Fruit fly (Drosophila melanogaster) whole organism, pupa: ENCODE results near the gene pn.

Experiments
- CG10348 ChIP-seq: fragments of 200-800 bp; sonication (Bioruptor generic); IDR thresholded peaks from 2 replicates; pipeline ENCODE4 v1.3.6; 2022; ENCODE audit warnings: missing biosample characterization, missing genetic modification characterization
- CG12605 ChIP-seq: fragments of 200-800 bp; sonication (Bioruptor generic); IDR thresholded peaks from 2 replicates; pipeline ENCODE4 v1.3.6; 2022; ENCODE audit warnings: missing biosample characterization, missing genetic modification characterization
- CG13204 ChIP-seq: fragments of 200-800 bp; sonication (Bioruptor generic); optimal IDR thresholded peaks from 2 replicates; lab custom pipeline; 2018; ENCODE audit warnings: missing biosample characterization, mild to moderate bottlenecking, missing genetic modification characterization, moderate library complexity
- CG14655 ChIP-seq: fragments of 200-800 bp; sonication (Bioruptor generic); optimal IDR thresholded peaks from 3 replicates; lab custom pipeline; 2017; ENCODE audit warnings: mild to moderate bottlenecking, missing biosample characterization, missing genetic modification reagents, missing genetic modification characterization
- CG15710 ChIP-seq: fragments of 200-800 bp; sonication (Bioruptor generic); optimal IDR thresholded peaks from 2 replicates; lab custom pipeline; 2018; ENCODE audit warnings: missing biosample characterization, mild to moderate bottlenecking, missing genetic modification characterization, moderate library complexity
- CG17806 ChIP-seq: fragments of 200-800 bp; sonication (Bioruptor generic); optimal IDR thresholded peaks from 2 replicates; lab custom pipeline; 2018; ENCODE audit warnings: missing biosample characterization, mild to moderate bottlenecking, missing genetic modification characterization, moderate library complexity
- CG32121 ChIP-seq: fragments of 200-800 bp; sonication (Bioruptor generic); IDR thresholded peaks from 2 replicates; pipeline ENCODE4 v1.3.6; 2022; ENCODE audit warnings: missing biosample characterization, missing genetic modification characterization
- CG34367 ChIP-seq: fragments of 200-800 bp; sonication (Bioruptor generic); optimal IDR thresholded peaks from 2 replicates; lab custom pipeline; 2018; ENCODE audit warnings: missing biosample characterization, mild to moderate bottlenecking, missing genetic modification characterization
- CG4496 ChIP-seq: fragments of 200-800 bp; sonication (Bioruptor generic); IDR thresholded peaks from 3 replicates; pipeline ENCODE4 v1.3.6; 2022; ENCODE audit warnings: missing biosample characterization, missing genetic modification characterization
- CG8159 ChIP-seq: fragments of 200-800 bp; sonication (Bioruptor generic); optimal IDR thresholded peaks from 3 replicates; lab custom pipeline; 2018; ENCODE audit warnings: missing biosample characterization, mild to moderate bottlenecking, missing genetic modification characterization, moderate library complexity
- CG8301 ChIP-seq: fragments of 200-800 bp; sonication (Bioruptor generic); optimal IDR thresholded peaks from 2 replicates; lab custom pipeline; 2018; ENCODE audit warnings: missing biosample characterization, mild to moderate bottlenecking, missing genetic modification characterization
- CG9948 ChIP-seq: fragments of 200-800 bp; sonication (Bioruptor generic); optimal IDR thresholded peaks from 2 replicates; lab custom pipeline; 2018; ENCODE audit warnings: missing biosample characterization, mild to moderate bottlenecking, missing genetic modification characterization, moderate library complexity
- D1 ChIP-seq: fragments of 200-800 bp; sonication (Bioruptor generic); optimal IDR thresholded peaks from 2 replicates; lab custom pipeline; 2018; ENCODE audit warnings: missing biosample characterization, mild to moderate bottlenecking, missing genetic modification characterization, moderate library complexity
- EcR ChIP-seq: fragments of 200-800 bp; sonication (Bioruptor generic); optimal IDR thresholded peaks from 3 replicates; lab custom pipeline; 2019; ENCODE audit warnings: missing biosample characterization, missing genetic modification characterization, mild to moderate bottlenecking, moderate library complexity, missing genetic modification reagents
- Ets98B ChIP-seq: fragments of 200-800 bp; sonication (Bioruptor generic); IDR thresholded peaks from 2 replicates; pipeline ENCODE4 v1.3.6; 2022; ENCODE audit warnings: missing biosample characterization, missing genetic modification characterization
- Pif1A ChIP-seq: fragments of 200-800 bp; sonication (Bioruptor generic); optimal IDR thresholded peaks from 3 replicates; lab custom pipeline; 2016; ENCODE audit warnings: missing biosample characterization, missing genetic modification characterization
- Pif1B ChIP-seq: fragments of 200-800 bp; sonication (Bioruptor generic); optimal IDR thresholded peaks from 3 replicates; lab custom pipeline; 2016; ENCODE audit warnings: missing biosample characterization, missing genetic modification characterization
- Snoo ChIP-seq: fragments of 200-800 bp; sonication (Bioruptor generic); optimal IDR thresholded peaks from 3 replicates; lab custom pipeline; 2017; ENCODE audit warnings: missing biosample characterization, mild to moderate bottlenecking, missing genetic modification characterization, inconsistent platforms
- fd96Ca ChIP-seq: fragments of 200-800 bp; sonication (Bioruptor generic); IDR thresholded peaks from 3 replicates; pipeline ENCODE4 v1.3.6; 2022; ENCODE audit warnings: missing biosample characterization, missing genetic modification characterization
- gl ChIP-seq: fragments of 200-800 bp; sonication (Bioruptor generic); optimal IDR thresholded peaks from 2 replicates; lab custom pipeline; 2018; ENCODE audit warnings: missing biosample characterization, mild to moderate bottlenecking, missing genetic modification characterization
- rn ChIP-seq: fragments of 200-800 bp; sonication (Bioruptor generic); IDR thresholded peaks from 2 replicates; pipeline ENCODE4 v1.3.6; 2022; ENCODE audit warnings: missing biosample characterization, missing genetic modification characterization

The pn gene

dm6 chrX:2135868-2136787 lies 44.9 kb upstream of the pn start:
- TF ChIP-seq fd96Ca (GFP tag; lab: Robert Waterston, UW) (peak; percentile 56), CG10348 (peak; percentile 43; the same call in 1 of the 2 replicates), EcR (GFP tag; lab: Kevin White, UChicago) (no peak), CG32121 (GFP tag; lab: Robert Waterston, UW) (peak; percentile 7; the same call in 1 of the 2 replicates), CG15710 (tag; lab: Kevin White, UChicago) (no peak), CG8301 (tag; lab: Kevin White, UChicago) (peak; percentile 7), CG14655 (GFP tag; lab: Kevin White, UChicago) (no peak), D1 (peak; percentile 22), CG4496 (GFP tag; lab: Robert Waterston, UW) (peak; percentile 24; the same call in 1 of the 3 replicates), CG8159 (tag; lab: Kevin White, UChicago) (peak; percentile 22), CG17806 (tag; lab: Kevin White, UChicago) (no peak)

dm6 chrX:2136831-2137452 lies 44.1 kb upstream of the pn start:
- TF ChIP-seq CG13204 (GFP tag; lab: Kevin White, UChicago) (peak; percentile 98), CG9948 (tag; lab: Kevin White, UChicago) (peak; percentile 100), Ets98B (GFP tag; lab: Robert Waterston, UW) (peak; percentile 100), Pif1B (GFP tag; lab: Kevin White, UChicago) (peak; percentile 99), D1 (peak; percentile 93), CG17806 (tag; lab: Kevin White, UChicago) (peak; percentile 100), CG10348 (peak; percentile 99), Pif1A (peak; percentile 100), CG15710 (tag; lab: Kevin White, UChicago) (peak; percentile 100), gl (tag; lab: Kevin White, UChicago) (peak; percentile 98), fd96Ca (GFP tag; lab: Robert Waterston, UW) (peak; percentile 100), CG4496 (GFP tag; lab: Robert Waterston, UW) (peak; percentile 100), EcR (GFP tag; lab: Kevin White, UChicago) (peak; percentile 68), CG8301 (tag; lab: Kevin White, UChicago) (peak; percentile 100), Snoo (tag; lab: Kevin White, UChicago) (peak; percentile 99), CG34367 (peak; percentile 100), CG32121 (GFP tag; lab: Robert Waterston, UW) (peak; percentile 100), CG12605 (GFP tag; lab: Robert Waterston, UW) (peak; percentile 99), CG8159 (tag; lab: Kevin White, UChicago) (peak; percentile 99), rn (GFP tag; lab: Robert Waterston, UW) (peak; percentile 99), CG14655 (GFP tag; lab: Kevin White, UChicago) (peak; percentile 100)
- TF ChIP-seq, all 21 proteins: peak for 21

- peak; percentile 96 for TF ChIP-seq CG12605 (GFP tag; lab: Robert Waterston, UW)
- peak; percentile 99 for TF ChIP-seq CG9948 (tag; lab: Kevin White, UChicago)
- TF ChIP-seq CG13204 (GFP tag; lab: Kevin White, UChicago): peak; percentile 96
- TF ChIP-seq CG17806 (tag; lab: Kevin White, UChicago): peak; percentile 99
- TF ChIP-seq CG32121 (GFP tag; lab: Robert Waterston, UW): peak; percentile 99
- peak; percentile 99 for TF ChIP-seq D1
- TF ChIP-seq CG15710 (tag; lab: Kevin White, UChicago): peak; percentile 99
- peak; percentile 37 for TF ChIP-seq EcR (GFP tag; lab: Kevin White, UChicago)
- TF ChIP-seq CG8301 (tag; lab: Kevin White, UChicago): peak; percentile 99
- peak; percentile 97 for TF ChIP-seq Pif1A
- peak; percentile 88 for TF ChIP-seq fd96Ca (GFP tag; lab: Robert Waterston, UW)
- TF ChIP-seq Ets98B (GFP tag; lab: Robert Waterston, UW): peak; percentile 97
- TF ChIP-seq CG4496 (GFP tag; lab: Robert Waterston, UW): peak; percentile 98
- peak; percentile 97 for TF ChIP-seq Pif1B (GFP tag; lab: Kevin White, UChicago)
- TF ChIP-seq CG8159 (tag; lab: Kevin White, UChicago): peak; percentile 99
- TF ChIP-seq CG14655 (GFP tag; lab: Kevin White, UChicago): peak; percentile 98
- TF ChIP-seq rn (GFP tag; lab: Robert Waterston, UW): peak; percentile 88
- TF ChIP-seq CG34367: peak; percentile 99
- peak; percentile 94 for TF ChIP-seq CG10348
- TF ChIP-seq gl (tag; lab: Kevin White, UChicago): peak; percentile 97
- peak; percentile 97 for TF ChIP-seq Snoo (tag; lab: Kevin White, UChicago)
Measured at dm6 chrX:2137587-2138341, 43.2 kb upstream of the pn start.

dm6 chrX:2138342-2138416 lies 42.8 kb upstream of the pn start, which contains the start of gene ph-p:
Gene ph-p (minus strand): TSS chrX:2138371.
- TF ChIP-seq CG10348 (no peak), CG32121 (GFP tag; lab: Robert Waterston, UW) (no peak), Pif1A (no peak), CG17806 (tag; lab: Kevin White, UChicago) (no peak), CG9948 (tag; lab: Kevin White, UChicago) (no peak), CG4496 (GFP tag; lab: Robert Waterston, UW) (no peak), EcR (GFP tag; lab: Kevin White, UChicago) (no peak), gl (tag; lab: Kevin White, UChicago) (no peak), CG13204 (GFP tag; lab: Kevin White, UChicago) (no peak), rn (GFP tag; lab: Robert Waterston, UW) (no peak), CG34367 (no peak), CG15710 (tag; lab: Kevin White, UChicago) (no peak), CG8301 (tag; lab: Kevin White, UChicago) (no peak)
